Fruit fly (Drosophila melanogaster): Measurements from ENCODE around the gene LSm-4.

LSm-4 gene

DNA sequence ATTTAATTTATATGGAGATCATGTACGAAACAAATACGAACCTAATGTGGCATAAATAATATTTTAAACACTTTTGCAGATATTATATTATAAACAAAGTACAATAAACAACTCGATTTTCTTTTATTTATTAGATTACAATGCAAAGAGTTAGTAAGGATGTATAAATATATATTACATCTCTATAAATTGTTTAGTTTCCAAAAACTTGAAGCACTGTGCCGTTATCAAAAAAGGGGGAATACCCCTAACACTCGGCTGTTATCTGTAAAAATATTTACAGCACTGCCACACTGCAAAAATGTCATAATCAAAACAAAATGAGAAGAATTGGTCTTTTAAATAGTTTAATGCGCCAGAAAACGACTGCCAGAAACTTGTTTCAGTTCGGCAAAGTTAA lies 23.5 kb upstream of the LSm-4 start, which contains the start of gene CG5188 (continued):
- TF ChIP-seq CG13775 (GFP tag; optimal IDR thresholded peaks at IDR 0.05) (peak; percentile 29), CG31224 (GFP tag; IDR thresholded peaks at IDR 0.05) (0 out of 2 replicates have a peak, but pooled peaks have one; percentile 27), CG3407 (GFP tag; optimal IDR thresholded peaks at IDR 0.05) (no peak), CG11504 (tag; optimal IDR thresholded peaks at IDR 0.05) (peak; percentile 65), CG12071 (GFP tag; optimal IDR thresholded peaks at IDR 0.05) (no peak), CG17829 (tag; optimal IDR thresholded peaks at IDR 0.05) (peak; percentile 68), CG8089 (GFP tag; optimal IDR thresholded peaks at IDR 0.05) (no peak), schlank (tag; optimal IDR thresholded peaks at IDR 0.05) (no peak), stc (GFP tag; IDR thresholded peaks at IDR 0.05) (peak; percentile 62; the same call in 1 of the 2 replicates), TFAM (GFP tag; optimal IDR thresholded peaks at IDR 0.05) (no peak), org-1 (GFP tag; optimal IDR thresholded peaks at IDR 0.05) (no peak), lola (GFP tag; optimal IDR thresholded peaks at IDR 0.05) (peak in 1 of 3 experiments; percentile 37), Ada2b (GFP tag; IDR thresholded peaks at IDR 0.05) (peak; percentile 62), dm (GFP tag; optimal IDR thresholded peaks at IDR 0.05) (no peak), Xbp1 (GFP tag; optimal IDR thresholded peaks at IDR 0.05) (peak; percentile 57), exex (tag; optimal IDR thresholded peaks at IDR 0.05) (no peak), CG17385 (GFP tag; optimal IDR thresholded peaks at IDR 0.05) (peak; percentile 48), CG10431 (GFP tag; optimal IDR thresholded peaks at IDR 0.05) (peak; percentile 2), CG7839 (tag; optimal IDR thresholded peaks at IDR 0.05) (peak; percentile 63), CG4730 (GFP tag; IDR thresholded peaks at IDR 0.05) (no peak), cad (GFP tag; optimal IDR thresholded peaks at IDR 0.05) (no peak), CG30403 (GFP tag; optimal IDR thresholded peaks at IDR 0.05) (peak; percentile 50), grn (GFP tag; optimal IDR thresholded peaks at IDR 0.05) (no peak), corto (GFP tag; optimal IDR thresholded peaks at IDR 0.05) (no peak), Ets65A (GFP tag) (no peak), gsb-n (tag; optimal IDR thresholded peaks at IDR 0.05) (no peak), Sry-β (GFP tag; optimal IDR thresholded peaks at IDR 0.05) (no peak), pan (optimal IDR thresholded peaks at IDR 0.05) (no peak), pan (GFP tag; optimal IDR thresholded peaks at IDR 0.05 in 1 of 2, IDR thresholded peaks at IDR 0.05 in 1 of 2) (peak in 1 of 2 experiments; percentile 66), so (GFP tag; IDR thresholded peaks at IDR 0.05) (peak; percentile 26; the same call in 1 of the 3 replicates), CG10267 (tag; optimal IDR thresholded peaks at IDR 0.05) (peak; percentile 64), B-H1 (GFP tag; IDR thresholded peaks at IDR 0.05) (no peak; the same call in 2 of the 3 replicates), jing (GFP tag; optimal IDR thresholded peaks at IDR 0.05) (no peak), CG18011 (GFP tag; optimal IDR thresholded peaks at IDR 0.05) (no peak), dmrt99B (tag; optimal IDR thresholded peaks at IDR 0.05) (no peak), CG9817 (tag; optimal IDR thresholded peaks at IDR 0.05) (no peak), CG11456 (GFP tag; IDR thresholded peaks at IDR 0.05) (no peak), CG17612 (GFP tag; IDR thresholded peaks at IDR 0.05) (no peak), CG42726 (GFP tag; IDR thresholded peaks at IDR 0.05; ENCODE audit: partially characterized antibody) (no peak), Mrtf (GFP tag; IDR thresholded peaks at IDR 0.05) (no peak), Nf-YA (GFP tag; IDR thresholded peaks at IDR 0.05) (no peak), cg (GFP tag; optimal IDR thresholded peaks at IDR 0.05) (no peak), Nf-YC (tag; optimal IDR thresholded peaks at IDR 0.05) (peak; percentile 45), CG32767 (GFP tag; IDR thresholded peaks at IDR 0.05) (no peak), z (GFP tag; IDR thresholded peaks at IDR 0.05) (no peak), CG33213 (GFP tag; optimal IDR thresholded peaks at IDR 0.05) (no peak), jumu (GFP tag; optimal IDR thresholded peaks at IDR 0.05) (peak; percentile 13), ems (GFP tag; optimal IDR thresholded peaks at IDR 0.05) (no peak), nmo (GFP tag; optimal IDR thresholded peaks at IDR 0.05) (peak; percentile 57), CG13287 (GFP tag; IDR thresholded peaks at IDR 0.05; ENCODE audit: partially characterized antibody) (peak; percentile 62; the same call in 1 of the 2 replicates), ssp (GFP tag; IDR thresholded peaks at IDR 0.05) (peak; percentile 60)

Data from whole organism, embryonic.